Worm (Caenorhabditis elegans) whole organism, midembryonic: ENCODE results near the gene F58F12.12.

Experiments
- flt-1 ChIP-seq: fragments of 200-800 bp; sonication (Bioruptor generic); IDR thresholded peaks from 2 replicates; pipeline ENCODE4 v1.3.6; 2022; ENCODE audit warnings: missing genetic modification characterization, missing compliant biosample characterization
- med-1 ChIP-seq: sonication (generic microtip); optimal IDR thresholded peaks from 2 replicates; lab custom pipeline; 2017; ENCODE audit warnings: missing genetic modification characterization, mild to moderate bottlenecking, missing compliant biosample characterization, antibody characterized with exemption, missing genetic modification reagents; ENCODE audit not compliant: insufficient read depth
- tab-1 ChIP-seq: fragments of 200-800 bp; sonication (Bioruptor generic); IDR thresholded peaks from 2 replicates; pipeline ENCODE4 v1.3.6; 2022; ENCODE audit warnings: missing genetic modification characterization, missing compliant biosample characterization
- ztf-29 ChIP-seq: fragments of 200-800 bp; sonication (Bioruptor generic); IDR thresholded peaks from 2 replicates; pipeline ENCODE4 v1.3.6; 2022; ENCODE audit warnings: missing genetic modification reagents, missing genetic modification characterization, missing compliant biosample characterization

DNA sequence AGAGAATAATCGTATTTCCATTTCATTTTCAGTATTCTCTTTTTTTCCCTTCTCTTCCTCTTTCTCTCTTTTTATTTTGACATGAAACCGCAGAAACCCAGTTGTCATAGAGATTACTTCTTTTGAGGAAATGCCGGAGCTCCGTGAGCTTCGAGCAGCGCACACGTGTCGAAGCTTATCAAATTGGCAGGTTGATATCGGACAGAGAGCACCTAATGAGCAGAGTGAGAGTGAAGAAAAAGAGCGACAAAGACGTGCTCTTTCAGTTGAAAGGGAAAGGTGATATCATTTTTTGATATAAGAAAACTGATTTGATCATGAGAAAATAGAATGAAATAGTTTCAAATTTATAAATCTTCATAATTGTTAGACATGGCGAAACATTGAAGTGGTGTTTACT, 45.6 kb upstream of the F58F12.12 start, which contains the start of gene C32D5.14:
- no peak for TF ChIP-seq tab-1 (GFP tag; lab: Robert Waterston, UW)
- TF ChIP-seq ztf-29 (GFP tag; lab: Robert Waterston, UW) = no peak
- TF ChIP-seq flt-1 (GFP tag; lab: Robert Waterston, UW) = no peak
- TF ChIP-seq med-1 = no peak
